Fruit fly (Drosophila melanogaster) whole organism, embryonic: ENCODE data around the gene Rsbp15.
A peak's percentile ranks its signal among the peaks of the same experiment; 100 is the strongest.

Experiments
- ATbp ChIP-seq: fragments of 200-800 bp; sonication (Bioruptor generic); optimal IDR thresholded peaks from 2 replicates; lab custom pipeline; 2017; ENCODE audit warnings: missing biosample characterization, mild to moderate bottlenecking, missing genetic modification characterization, missing genetic modification reagents
- Adf1 ChIP-seq: fragments of 200-800 bp; sonication (Bioruptor generic); IDR thresholded peaks from 2 replicates; pipeline ENCODE4 v1.3.6; 2022; ENCODE audit warnings: missing biosample characterization, missing genetic modification characterization
- BtbVII ChIP-seq: fragments of 200-800 bp; sonication (Bioruptor generic); optimal IDR thresholded peaks from 3 replicates; lab custom pipeline; 2017; ENCODE audit warnings: missing biosample characterization, mild to moderate bottlenecking, missing genetic modification characterization
- CG10431 ChIP-seq: fragments of 200-800 bp; sonication (Bioruptor generic); optimal IDR thresholded peaks from 3 replicates; lab custom pipeline; 2018; ENCODE audit warnings: missing biosample characterization, mild to moderate bottlenecking, missing genetic modification characterization
- CG11560 ChIP-seq: fragments of 200-800 bp; sonication (Bioruptor generic); IDR thresholded peaks from 3 replicates; pipeline ENCODE4 v1.3.6; 2022; ENCODE audit warnings: missing biosample characterization, missing genetic modification characterization
- CG15696 ChIP-seq: fragments of 200-800 bp; sonication (Bioruptor generic); optimal IDR thresholded peaks from 2 replicates; lab custom pipeline; 2019; ENCODE audit warnings: missing biosample characterization, mild to moderate bottlenecking, missing genetic modification characterization, moderate library complexity
- CG1603 ChIP-seq: fragments of 200-800 bp; sonication (Bioruptor generic); optimal IDR thresholded peaks from 2 replicates; lab custom pipeline; 2019; ENCODE audit warnings: missing biosample characterization, mild to moderate bottlenecking, missing genetic modification characterization, moderate library complexity
- CG16779 ChIP-seq: fragments of 200-800 bp; sonication (Bioruptor generic); IDR thresholded peaks from 2 replicates; pipeline ENCODE4 v1.3.6; 2022; ENCODE audit warnings: missing biosample characterization, missing genetic modification characterization
- CG16815 ChIP-seq: fragments of 200-800 bp; sonication (Bioruptor generic); optimal IDR thresholded peaks from 3 replicates; lab custom pipeline; 2017; ENCODE audit warnings: missing biosample characterization, mild to moderate bottlenecking, missing genetic modification characterization
- CG17361 ChIP-seq: fragments of 200-800 bp; sonication (Bioruptor generic); IDR thresholded peaks from 3 replicates; pipeline ENCODE4 v1.3.6; 2022; ENCODE audit warnings: missing biosample characterization, missing genetic modification characterization
- CG17385 ChIP-seq: fragments of 200-800 bp; sonication (Bioruptor generic); optimal IDR thresholded peaks from 3 replicates; lab custom pipeline; 2018; ENCODE audit warnings: missing biosample characterization, mild to moderate bottlenecking, missing genetic modification characterization
- CG2875 ChIP-seq: fragments of 200-800 bp; sonication (Bioruptor generic); optimal IDR thresholded peaks from 2 replicates; lab custom pipeline; 2017; ENCODE audit warnings: missing biosample characterization, mild to moderate bottlenecking, missing genetic modification characterization, missing genetic modification reagents
- CG30403 ChIP-seq: fragments of 200-800 bp; sonication (Bioruptor generic); optimal IDR thresholded peaks from 3 replicates; lab custom pipeline; 2016; ENCODE audit warnings: missing biosample characterization, missing genetic modification characterization
- CG31224 ChIP-seq: fragments of 200-800 bp; sonication (Bioruptor generic); IDR thresholded peaks from 2 replicates; pipeline ENCODE4 v1.3.6; 2022; ENCODE audit warnings: missing biosample characterization, missing genetic modification characterization
- CG33557 ChIP-seq: fragments of 200-800 bp; sonication (Bioruptor generic); optimal IDR thresholded peaks from 2 replicates; lab custom pipeline; 2019; ENCODE audit warnings: missing biosample characterization, mild to moderate bottlenecking, missing genetic modification characterization, moderate library complexity
- CG3407 ChIP-seq: fragments of 200-800 bp; sonication (Bioruptor generic); optimal IDR thresholded peaks from 2 replicates; lab custom pipeline; 2018; ENCODE audit warnings: missing biosample characterization, mild to moderate bottlenecking, missing genetic modification characterization
- CG7839 ChIP-seq: fragments of 200-800 bp; sonication (Bioruptor generic); optimal IDR thresholded peaks from 3 replicates; lab custom pipeline; 2018; ENCODE audit warnings: missing biosample characterization, mild to moderate bottlenecking, missing genetic modification characterization, moderate library complexity
- CG8359 ChIP-seq: fragments of 200-800 bp; sonication (Bioruptor generic); optimal IDR thresholded peaks from 2 replicates; lab custom pipeline; 2017; ENCODE audit warnings: missing biosample characterization, mild to moderate bottlenecking, missing genetic modification characterization, borderline replicate concordance
- CoRest ChIP-seq: fragments of 200-800 bp; sonication (Bioruptor generic); optimal IDR thresholded peaks from 3 replicates; lab custom pipeline; 2018; ENCODE audit warnings: missing biosample characterization, mild to moderate bottlenecking, missing genetic modification characterization, moderate library complexity
- Dbx ChIP-seq: fragments of 200-800 bp; sonication (Bioruptor generic); IDR thresholded peaks from 3 replicates; pipeline ENCODE4 v1.3.6; 2022; ENCODE audit warnings: missing biosample characterization, missing genetic modification characterization
- Doc3 ChIP-seq: fragments of 200-800 bp; sonication (Bioruptor generic); IDR thresholded peaks from 3 replicates; pipeline ENCODE4 v1.3.6; 2022; ENCODE audit warnings: missing biosample characterization, missing genetic modification characterization; ENCODE audit not compliant: partially characterized antibody
- Dp ChIP-seq: fragments of 200-800 bp; sonication (Bioruptor generic); optimal IDR thresholded peaks from 2 replicates; lab custom pipeline; 2018; ENCODE audit warnings: missing biosample characterization, mild to moderate bottlenecking, missing genetic modification characterization, moderate library complexity
- Ets65A ChIP-seq: fragments of 200-800 bp; sonication (Bioruptor generic); peaks from one replicate; lab custom pipeline; 2016; ENCODE audit warnings: missing biosample characterization, missing genetic modification characterization
- Lhr ChIP-seq: fragments of 200-800 bp; sonication (Bioruptor generic); optimal IDR thresholded peaks from 3 replicates; lab custom pipeline; 2017; ENCODE audit warnings: mild to moderate bottlenecking, missing biosample characterization, missing genetic modification reagents, missing genetic modification characterization
- NC2α ChIP-seq: fragments of 200-800 bp; sonication (Bioruptor generic); optimal IDR thresholded peaks from 2 replicates; lab custom pipeline; 2016; ENCODE audit warnings: missing biosample characterization, missing genetic modification characterization
- Opbp ChIP-seq: fragments of 200-800 bp; sonication (Bioruptor generic); IDR thresholded peaks from 3 replicates; pipeline ENCODE4 v1.3.6; 2022; ENCODE audit warnings: missing biosample characterization, missing genetic modification characterization; ENCODE audit not compliant: partially characterized antibody
- Xrp1 ChIP-seq: fragments of 200-800 bp; sonication (Bioruptor generic); IDR thresholded peaks from 2 replicates; pipeline ENCODE4 v1.3.6; 2022; ENCODE audit warnings: missing biosample characterization, missing genetic modification characterization
- ac ChIP-seq: fragments of 200-800 bp; sonication (Bioruptor generic); optimal IDR thresholded peaks from 3 replicates; lab custom pipeline; 2017; ENCODE audit warnings: missing biosample characterization, mild to moderate bottlenecking, missing genetic modification characterization
- ara ChIP-seq: fragments of 200-800 bp; sonication (Bioruptor generic); IDR thresholded peaks from 2 replicates; pipeline ENCODE4 v1.3.6; 2022; ENCODE audit warnings: missing biosample characterization, missing genetic modification characterization
- bsh ChIP-seq, 2 experiments: fragments of 200-800 bp; sonication (Bioruptor generic); optimal IDR thresholded peaks; 2 replicates each; lab custom pipeline; 2017 to 2018; ENCODE audit warnings: mild to moderate bottlenecking in 2 of 2, missing biosample characterization in 2 of 2, missing genetic modification characterization in 2 of 2, moderate library complexity in 1 of 2
- da ChIP-seq: fragments of 200-800 bp; sonication (Bioruptor generic); optimal IDR thresholded peaks from 2 replicates; lab custom pipeline; 2016; ENCODE audit warnings: missing biosample characterization, missing genetic modification characterization
- fd64A ChIP-seq: fragments of 200-800 bp; sonication (Bioruptor generic); optimal IDR thresholded peaks from 3 replicates; lab custom pipeline; 2018; ENCODE audit warnings: missing biosample characterization, mild to moderate bottlenecking, missing genetic modification characterization
- fd96Cb ChIP-seq: fragments of 200-800 bp; sonication (Bioruptor generic); optimal IDR thresholded peaks from 2 replicates; lab custom pipeline; 2018; ENCODE audit warnings: missing biosample characterization, mild to moderate bottlenecking, missing genetic modification characterization, moderate library complexity
- gcm2 ChIP-seq: fragments of 200-800 bp; sonication (Bioruptor generic); optimal IDR thresholded peaks from 2 replicates; lab custom pipeline; 2016; ENCODE audit warnings: missing biosample characterization, missing genetic modification characterization
- gro ChIP-seq: fragments of 200-800 bp; sonication (Bioruptor generic); optimal IDR thresholded peaks from 2 replicates; lab custom pipeline; 2016; ENCODE audit warnings: missing biosample characterization, missing genetic modification characterization
- lmd ChIP-seq: fragments of 200-800 bp; sonication (Bioruptor generic); IDR thresholded peaks from 2 replicates; pipeline ENCODE4 v1.3.6; 2022; ENCODE audit warnings: missing biosample characterization, missing genetic modification characterization
- odd ChIP-seq: fragments of 200-800 bp; sonication (Bioruptor generic); optimal IDR thresholded peaks from 2 replicates; lab custom pipeline; 2017; ENCODE audit warnings: missing biosample characterization, mild to moderate bottlenecking, missing genetic modification characterization
- org-1 ChIP-seq: fragments of 200-800 bp; sonication (Bioruptor generic); optimal IDR thresholded peaks from 2 replicates; lab custom pipeline; 2017; ENCODE audit warnings: missing biosample characterization, missing genetic modification characterization
- rib ChIP-seq: fragments of 200-800 bp; sonication (Bioruptor generic); IDR thresholded peaks from 2 replicates; pipeline ENCODE4 v1.3.6; 2022; ENCODE audit warnings: missing biosample characterization, missing genetic modification characterization
- sd ChIP-seq: fragments of 200-800 bp; sonication (Bioruptor generic); optimal IDR thresholded peaks from 3 replicates; lab custom pipeline; 2018; ENCODE audit warnings: missing biosample characterization, mild to moderate bottlenecking, missing genetic modification characterization, moderate library complexity
- sens ChIP-seq: fragments of 200-800 bp; sonication (Bioruptor generic); peaks from one replicate; lab custom pipeline; 2016; ENCODE audit warnings: missing biosample characterization, missing genetic modification characterization
- slou ChIP-seq: fragments of 200-800 bp; sonication (Bioruptor generic); optimal IDR thresholded peaks from 3 replicates; lab custom pipeline; 2016; ENCODE audit warnings: missing biosample characterization, missing genetic modification characterization
- so ChIP-seq: fragments of 200-800 bp; sonication (Bioruptor generic); IDR thresholded peaks from 3 replicates; pipeline ENCODE4 v1.3.6; 2022; ENCODE audit warnings: missing biosample characterization, missing genetic modification characterization
- sqz ChIP-seq: fragments of 200-800 bp; sonication (Bioruptor generic); optimal IDR thresholded peaks from 3 replicates; lab custom pipeline; 2018; ENCODE audit warnings: missing biosample characterization, mild to moderate bottlenecking, missing genetic modification characterization
- tna ChIP-seq: fragments of 200-800 bp; sonication (Bioruptor generic); IDR thresholded peaks from 2 replicates; pipeline ENCODE4 v1.3.6; 2022; ENCODE audit warnings: missing biosample characterization, missing genetic modification characterization; ENCODE audit not compliant: partially characterized antibody
- vvl ChIP-seq: fragments of 200-800 bp; sonication (Bioruptor generic); IDR thresholded peaks from 2 replicates; pipeline ENCODE4 v1.3.6; 2022; ENCODE audit warnings: missing biosample characterization, missing genetic modification characterization
- wek ChIP-seq: fragments of 200-800 bp; sonication (Bioruptor generic); optimal IDR thresholded peaks from 3 replicates; lab custom pipeline; 2018; ENCODE audit warnings: missing biosample characterization, mild to moderate bottlenecking, missing genetic modification characterization, moderate library complexity
- zfh1 ChIP-seq: fragments of 200-800 bp; sonication (Bioruptor generic); IDR thresholded peaks from 3 replicates; pipeline ENCODE4 v1.3.6; 2022; ENCODE audit warnings: missing biosample characterization, missing genetic modification characterization

The Rsbp15 gene

dm6 chr3R:12250204-12250603, 28.0 kb downstream of the Rsbp15 start (continued):
- TF ChIP-seq fd64A (GFP tag; lab: Kevin White, UChicago) (peak; percentile 8), Dp (no peak), ara (GFP tag; lab: Robert Waterston, UW) (no peak), BtbVII (GFP tag; lab: Kevin White, UChicago) (no peak), rib (no peak), CG31224 (GFP tag; lab: Robert Waterston, UW) (no peak), Opbp (no peak), sd (tag; lab: Kevin White, UChicago) (peak; percentile 18), CG11560 (tag; lab: Robert Waterston, UW) (no peak), so (GFP tag; lab: Robert Waterston, UW) (no peak), Lhr (GFP tag; lab: Kevin White, UChicago) (no peak), CG10431 (GFP tag; lab: Kevin White, UChicago) (no peak), Ets65A (GFP tag; lab: Kevin White, UChicago) (no peak), sqz (GFP tag; lab: Kevin White, UChicago) (no peak), tna (GFP tag; lab: Robert Waterston, UW) (no peak), CG7839 (tag; lab: Kevin White, UChicago) (no peak), wek (GFP tag; lab: Kevin White, UChicago) (peak; percentile 42), da (GFP tag; lab: Kevin White, UChicago) (no peak), ac (peak; percentile 5), CG17385 (GFP tag; lab: Kevin White, UChicago) (no peak), CG16815 (no peak), lmd (GFP tag; lab: Robert Waterston, UW) (no peak), Xrp1 (GFP tag; lab: Robert Waterston, UW) (0 out of 2 replicates have a peak, but pooled peaks have one; percentile 15), CG16779 (no peak), ATbp (GFP tag; lab: Kevin White, UChicago) (peak; percentile 60), CG8359 (peak; percentile 12), Adf1 (no peak), NC2α (GFP tag; lab: Kevin White, UChicago) (no peak), odd (GFP tag; lab: Kevin White, UChicago) (peak; percentile 19), zfh1 (GFP tag; lab: Robert Waterston, UW) (0 out of 3 replicates have a peak, but pooled peaks have one; percentile 7), vvl (no peak), CG2875 (GFP tag; lab: Kevin White, UChicago) (peak; percentile 4), sens (GFP tag; lab: Kevin White, UChicago) (peak; percentile 71), bsh (GFP tag; optimal IDR thresholded peaks at IDR 0.05; lab: Kevin White, UChicago) (peak in 1 of 2 experiments; percentile 19), CoRest (tag; lab: Kevin White, UChicago) (no peak), Doc3 (GFP tag; lab: Robert Waterston, UW) (no peak), Dbx (GFP tag; lab: Robert Waterston, UW) (no peak), gcm2 (GFP tag; lab: Kevin White, UChicago) (no peak), fd96Cb (tag; lab: Kevin White, UChicago) (no peak), CG33557 (peak; percentile 4), CG1603 (tag; lab: Kevin White, UChicago) (peak; percentile 41), gro (GFP tag; lab: Kevin White, UChicago) (no peak), org-1 (peak; percentile 22), CG17361 (GFP tag; lab: Robert Waterston, UW) (no peak), slou (GFP tag; lab: Kevin White, UChicago) (no peak), CG30403 (no peak), CG3407 (GFP tag; lab: Kevin White, UChicago) (peak; percentile 36), CG15696 (tag; lab: Kevin White, UChicago) (peak; percentile 25)
